Worm (Caenorhabditis elegans) whole organism, L3 larva: Measurements from ENCODE around the gene ilcr-2.

Experiments used
- R02D3.7 ChIP-seq: fragments of 150-350 bp; optimal IDR thresholded peaks from 2 replicates; lab custom pipeline; 2014; ENCODE audit warnings: missing biosample characterization, missing genetic modification characterization
- aly-2 ChIP-seq: fragments of 150-350 bp; optimal IDR thresholded peaks from 2 replicates; lab custom pipeline; 2014; ENCODE audit warnings: missing biosample characterization, missing genetic modification characterization
- ama-1 ChIP-seq: fragments of 150-350 bp; optimal IDR thresholded peaks from 2 replicates; lab custom pipeline; 2018
- ceh-16 ChIP-seq: sonication (generic microtip); optimal IDR thresholded peaks from 2 replicates; lab custom pipeline; 2017; ENCODE audit warnings: missing biosample characterization, missing genetic modification characterization
- ceh-28 ChIP-seq: fragments of 150-350 bp; optimal IDR thresholded peaks from 2 replicates; lab custom pipeline; 2014; ENCODE audit warnings: missing biosample characterization, missing genetic modification reagents, missing genetic modification characterization
- ceh-82 ChIP-seq: fragments of 150-350 bp; optimal IDR thresholded peaks from 2 replicates; lab custom pipeline; 2014; ENCODE audit warnings: missing biosample characterization, missing genetic modification characterization
- ceh-9 ChIP-seq: sonication (generic microtip); optimal IDR thresholded peaks from 2 replicates; lab custom pipeline; 2018; ENCODE audit warnings: missing biosample characterization, missing genetic modification characterization
- daf-12 ChIP-seq: fragments of 150-350 bp; optimal IDR thresholded peaks from 2 replicates; lab custom pipeline; 2014; ENCODE audit warnings: missing biosample characterization, missing genetic modification reagents, missing genetic modification characterization
- egl-27 ChIP-seq: sonication (generic microtip); optimal IDR thresholded peaks from 4 replicates; lab custom pipeline; 2017; ENCODE audit warnings: missing biosample characterization, missing genetic modification reagents, missing genetic modification characterization
- egl-5 ChIP-seq: fragments of 150-350 bp; optimal IDR thresholded peaks from 2 replicates; lab custom pipeline; 2017; ENCODE audit warnings: missing biosample characterization, missing genetic modification reagents, missing genetic modification characterization, inconsistent platforms
- elt-1 ChIP-seq: fragments of 150-350 bp; optimal IDR thresholded peaks from 2 replicates; lab custom pipeline; 2014; ENCODE audit warnings: missing biosample characterization, missing genetic modification characterization
- elt-3 ChIP-seq, 3 experiments: fragments of 150-350 bp in 1 of 3; sonication (generic microtip) in 2 of 3; optimal IDR thresholded peaks; 2 replicates in 2 of 3; 4 replicates in 1 of 3; lab custom pipeline; 2014 to 2017; ENCODE audit warnings: missing biosample characterization in 3 of 3, missing genetic modification characterization in 3 of 3
- fkh-10 ChIP-seq: sonication (generic microtip); optimal IDR thresholded peaks from 2 replicates; lab custom pipeline; 2017; ENCODE audit warnings: missing biosample characterization, missing genetic modification reagents, missing genetic modification characterization
- fkh-2 ChIP-seq: fragments of 150-350 bp; optimal IDR thresholded peaks from 2 replicates; lab custom pipeline; 2014; ENCODE audit warnings: missing biosample characterization, missing genetic modification reagents, missing genetic modification characterization
- fos-1 ChIP-seq: fragments of 150-350 bp; optimal IDR thresholded peaks from 2 replicates; lab custom pipeline; 2014; ENCODE audit warnings: missing biosample characterization, missing genetic modification characterization
- hmg-11 ChIP-seq: sonication (generic microtip); optimal IDR thresholded peaks from 2 replicates; lab custom pipeline; 2016; ENCODE audit warnings: missing genetic modification characterization, missing compliant biosample characterization
- jun-1 ChIP-seq: fragments of 150-350 bp; optimal IDR thresholded peaks from 2 replicates; lab custom pipeline; 2014; ENCODE audit warnings: missing biosample characterization, missing genetic modification reagents, missing genetic modification characterization
- lin-15B ChIP-seq: fragments of 150-350 bp; optimal IDR thresholded peaks from 2 replicates; lab custom pipeline; 2014; ENCODE audit warnings: missing biosample characterization, missing genetic modification characterization
- lsy-12 ChIP-seq: sonication (generic microtip); optimal IDR thresholded peaks from 2 replicates; lab custom pipeline; 2016; ENCODE audit warnings: mild to moderate bottlenecking, missing genetic modification characterization, missing compliant biosample characterization
- mdl-1 ChIP-seq: fragments of 150-350 bp; optimal IDR thresholded peaks from 2 replicates; lab custom pipeline; 2014; ENCODE audit warnings: missing biosample characterization, missing genetic modification characterization
- mml-1 ChIP-seq: fragments of 150-350 bp; sonication (generic microtip); optimal IDR thresholded peaks from 3 replicates; lab custom pipeline; 2014; ENCODE audit warnings: missing biosample characterization, missing genetic modification characterization
- nfya-1 ChIP-seq: sonication (generic microtip); optimal IDR thresholded peaks from 2 replicates; lab custom pipeline; 2017; ENCODE audit warnings: missing genetic modification characterization, mild to moderate bottlenecking, missing compliant biosample characterization, antibody characterized with exemption, moderate library complexity; ENCODE audit not compliant: insufficient read depth
- nhr-11 ChIP-seq: fragments of 150-350 bp; optimal IDR thresholded peaks from 2 replicates; lab custom pipeline; 2014; ENCODE audit warnings: missing biosample characterization, missing genetic modification characterization
- nhr-12 ChIP-seq: fragments of 150-350 bp; optimal IDR thresholded peaks from 2 replicates; lab custom pipeline; 2014; ENCODE audit warnings: missing biosample characterization, missing genetic modification characterization
- nhr-237 ChIP-seq: fragments of 150-350 bp; optimal IDR thresholded peaks from 2 replicates; lab custom pipeline; 2014; ENCODE audit warnings: missing biosample characterization, missing genetic modification characterization
- nhr-28 ChIP-seq: fragments of 150-350 bp; optimal IDR thresholded peaks from 2 replicates; lab custom pipeline; 2014; ENCODE audit warnings: missing biosample characterization, missing genetic modification characterization
- nhr-43 ChIP-seq: sonication (generic microtip); optimal IDR thresholded peaks from 2 replicates; lab custom pipeline; 2016; ENCODE audit warnings: mild to moderate bottlenecking, missing genetic modification characterization, missing compliant biosample characterization; ENCODE audit not compliant: poor library complexity, severe bottlenecking
- nhr-67 ChIP-seq: fragments of 150-350 bp; optimal IDR thresholded peaks from 2 replicates; lab custom pipeline; 2014; ENCODE audit warnings: missing biosample characterization, missing genetic modification characterization
- pha-4 ChIP-seq: fragments of 150-350 bp; optimal IDR thresholded peaks from 2 replicates; lab custom pipeline; 2014; ENCODE audit warnings: missing biosample characterization, missing genetic modification reagents, missing genetic modification characterization
- pqm-1 ChIP-seq: fragments of 150-350 bp; optimal IDR thresholded peaks from 2 replicates; lab custom pipeline; 2017; ENCODE audit warnings: missing biosample characterization, missing genetic modification characterization, inconsistent platforms
- sea-2 ChIP-seq: fragments of 150-350 bp; sonication (generic microtip); optimal IDR thresholded peaks from 4 replicates; lab custom pipeline; 2014; ENCODE audit warnings: missing biosample characterization, missing genetic modification reagents, missing genetic modification characterization
- snpc-4 ChIP-seq: fragments of 150-350 bp; optimal IDR thresholded peaks from 2 replicates; lab custom pipeline; 2014; ENCODE audit warnings: missing biosample characterization, missing genetic modification characterization
- tbx-2 ChIP-seq: sonication (generic microtip); optimal IDR thresholded peaks from 2 replicates; lab custom pipeline; 2016; ENCODE audit warnings: mild to moderate bottlenecking, missing genetic modification characterization, missing compliant biosample characterization
- unc-39 ChIP-seq: sonication (generic microtip); optimal IDR thresholded peaks from 4 replicates; lab custom pipeline; 2017; ENCODE audit warnings: missing biosample characterization, missing genetic modification characterization
- unc-62 ChIP-seq: fragments of 150-350 bp; sonication (generic microtip); optimal IDR thresholded peaks from 4 replicates; lab custom pipeline; 2014; ENCODE audit warnings: missing biosample characterization, missing genetic modification reagents, missing genetic modification characterization
- zag-1 ChIP-seq: fragments of 150-350 bp; optimal IDR thresholded peaks from 2 replicates; lab custom pipeline; 2014; ENCODE audit warnings: missing biosample characterization, missing genetic modification characterization

ilcr-2 gene

ce11 chrII:5518055-5518454 lies 43.0 kb downstream of the ilcr-2 start:
- TF ChIP-seq elt-3 (tag; optimal IDR thresholded peaks at IDR 0.05; lab: Kevin White, UChicago) = no peak
- no peak for TF ChIP-seq daf-12 (tag; lab: Kevin White, UChicago)
- TF ChIP-seq egl-27 = no peak
- no peak for TF ChIP-seq unc-62 (GFP tag; lab: Kevin White, UChicago)
- TF ChIP-seq fos-1 = no peak
- no peak for TF ChIP-seq jun-1 (tag; lab: Kevin White, UChicago)
- no peak for TF ChIP-seq pha-4 (tag; lab: Kevin White, UChicago)
- no peak for TF ChIP-seq zag-1
- TF ChIP-seq snpc-4 (tag; lab: Kevin White, UChicago) = no peak
- no peak for TF ChIP-seq nhr-67 (tag; lab: Kevin White, UChicago)
- no peak for TF ChIP-seq pqm-1 (tag; lab: Kevin White, UChicago)
- TF ChIP-seq egl-5 (tag; lab: Kevin White, UChicago) = no peak
- no peak for TF ChIP-seq sea-2
- no peak for TF ChIP-seq ceh-28 (tag; lab: Kevin White, UChicago)
- TF ChIP-seq unc-39 (tag; lab: Kevin White, UChicago) = no peak
- no peak for TF ChIP-seq ceh-82 (tag; lab: Kevin White, UChicago)
- no peak for TF ChIP-seq nhr-11 (tag; lab: Kevin White, UChicago)
- TF ChIP-seq nfya-1 = no peak
- no peak for TF ChIP-seq ceh-16 (tag; lab: Kevin White, UChicago)

- TF ChIP-seq fkh-10 (no peak), nhr-28 (tag; lab: Kevin White, UChicago) (no peak), fkh-2 (tag; lab: Kevin White, UChicago) (no peak), nhr-43 (tag; lab: Kevin White, UChicago) (no peak), zag-1 (no peak), ceh-82 (tag; lab: Kevin White, UChicago) (no peak), nhr-67 (tag; lab: Kevin White, UChicago) (no peak), lin-15B (tag; lab: Kevin White, UChicago) (no peak), hmg-11 (tag; lab: Kevin White, UChicago) (no peak), tbx-2 (tag; lab: Kevin White, UChicago) (no peak)
- TF ChIP-seq, all 47 proteins: peak for 0
Measured at ce11 chrII:5518910-5519309, 43.9 kb downstream of the ilcr-2 start, which contains the start of gene ZK177.2. ZK177.2 (plus strand) TSS chrII:5519210.

- no peak for TF ChIP-seq mml-1 (tag; lab: Kevin White, UChicago)
- TF ChIP-seq ceh-28 (tag; lab: Kevin White, UChicago) = no peak
- TF ChIP-seq pqm-1 (tag; lab: Kevin White, UChicago) = no peak
- no peak for TF ChIP-seq mdl-1 (tag; lab: Kevin White, UChicago)
- no peak for TF ChIP-seq ceh-9
- TF ChIP-seq jun-1 (tag; lab: Kevin White, UChicago) = no peak
- no peak for TF ChIP-seq lin-15B (tag; lab: Kevin White, UChicago)
- TF ChIP-seq nhr-237 (tag; lab: Kevin White, UChicago) = no peak
- no peak for TF ChIP-seq unc-39 (tag; lab: Kevin White, UChicago)
- no peak for TF ChIP-seq ceh-16 (tag; lab: Kevin White, UChicago)
- no peak for TF ChIP-seq hmg-11 (tag; lab: Kevin White, UChicago)
- no peak for TF ChIP-seq sea-2
- TF ChIP-seq unc-62 (GFP tag; lab: Kevin White, UChicago) = no peak
- TF ChIP-seq aly-2 = no peak
- no peak for TF ChIP-seq nhr-28 (tag; lab: Kevin White, UChicago)
Measured at ce11 chrII:5521411-5521810, 46.4 kb downstream of the ilcr-2 start, which contains the start of gene ZK177.12. ZK177.12 (plus strand) TSS chrII:5521711.

- no peak for TF ChIP-seq jun-1 (tag; lab: Kevin White, UChicago)
- no peak for TF ChIP-seq hmg-11 (tag; lab: Kevin White, UChicago)
- TF ChIP-seq sea-2 = no peak
- TF ChIP-seq ama-1 (lab: Kevin White, UChicago) = no peak
- no peak for TF ChIP-seq ceh-9
- TF ChIP-seq nhr-12 (tag; lab: Kevin White, UChicago) = no peak
- no peak for TF ChIP-seq nhr-237 (tag; lab: Kevin White, UChicago)
- TF ChIP-seq mdl-1 (tag; lab: Kevin White, UChicago) = no peak
- no peak for TF ChIP-seq daf-12 (tag; lab: Kevin White, UChicago)
- no peak for TF ChIP-seq egl-27
- TF ChIP-seq ceh-28 (tag; lab: Kevin White, UChicago) = no peak
- TF ChIP-seq R02D3.7 = no peak
- TF ChIP-seq pha-4 (tag; lab: Kevin White, UChicago) = no peak
- no peak for TF ChIP-seq lsy-12 (tag; lab: Kevin White, UChicago)
- TF ChIP-seq nhr-67 (tag; lab: Kevin White, UChicago) = no peak
- TF ChIP-seq elt-1 (tag; lab: Kevin White, UChicago) = no peak
- no peak for TF ChIP-seq ceh-16 (tag; lab: Kevin White, UChicago)
- no peak for TF ChIP-seq unc-62 (GFP tag; lab: Kevin White, UChicago)
- TF ChIP-seq ceh-82 (tag; lab: Kevin White, UChicago) = no peak
- no peak for TF ChIP-seq nhr-43 (tag; lab: Kevin White, UChicago)
Measured at ce11 chrII:5522637-5523036, 47.6 kb downstream of the ilcr-2 start, which contains the start of gene ZK177.11. ZK177.11 (plus strand) TSS chrII:5522937.
